Fruit fly (Drosophila melanogaster): ENCODE results near the gene Rfx.

Gene Rfx

DNA sequence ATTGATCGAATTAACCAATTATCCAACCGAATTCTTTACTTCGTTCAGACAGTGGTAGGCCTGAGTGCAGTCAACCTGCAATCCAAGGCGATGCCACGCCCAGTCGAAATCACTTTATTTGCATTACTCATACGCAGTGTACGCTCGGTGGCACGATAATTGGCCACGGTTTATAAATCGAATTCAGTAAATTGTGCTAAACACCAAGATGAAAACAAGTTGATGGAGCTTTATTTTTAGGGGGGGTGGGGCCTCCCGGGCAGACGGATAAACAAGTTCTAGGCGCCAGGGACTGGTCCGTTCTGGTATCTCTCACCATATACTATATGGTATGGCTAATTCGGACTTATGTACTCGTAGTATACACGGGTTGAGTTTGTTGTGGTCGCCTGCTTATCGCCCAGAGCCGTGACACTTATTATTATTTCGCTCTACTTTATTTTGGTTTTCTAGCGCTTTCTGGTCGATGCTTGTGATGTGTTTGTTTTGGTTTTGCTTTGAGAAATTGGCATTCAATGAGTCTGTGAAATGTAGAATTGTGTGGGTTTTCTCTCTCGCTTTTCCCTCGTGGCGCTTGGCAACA lies 17.5 kb upstream of the Rfx start:
- no peak for TF ChIP-seq Dfd (GFP tag; optimal IDR thresholded peaks at IDR 0.05)
- no peak for TF ChIP-seq Mio (GFP tag; optimal IDR thresholded peaks at IDR 0.05)
- no peak for TF ChIP-seq h (GFP tag; optimal IDR thresholded peaks at IDR 0.05)
- TF ChIP-seq Sp1 (GFP tag; optimal IDR thresholded peaks at IDR 0.05): no peak
- no peak for TF ChIP-seq pan (optimal IDR thresholded peaks at IDR 0.05)
- no peak for TF ChIP-seq fru (GFP tag; optimal IDR thresholded peaks at IDR 0.05)
- no peak for TF ChIP-seq rgr (GFP tag; optimal IDR thresholded peaks at IDR 0.05)
- TF ChIP-seq woc (GFP tag; optimal IDR thresholded peaks at IDR 0.05): no peak
- TF ChIP-seq Abd-B (GFP tag; optimal IDR thresholded peaks at IDR 0.05): no peak
- TF ChIP-seq CG9705 (GFP tag; optimal IDR thresholded peaks at IDR 0.05): no peak
- no peak for TF ChIP-seq psq (GFP tag; optimal IDR thresholded peaks at IDR 0.05)
- TF ChIP-seq usp (GFP tag; optimal IDR thresholded peaks at IDR 0.05): no peak
- no peak for TF ChIP-seq foxo (GFP tag; optimal IDR thresholded peaks at IDR 0.05)
- no peak for TF ChIP-seq tai (GFP tag; optimal IDR thresholded peaks at IDR 0.05)
- TF ChIP-seq Hr78 (GFP tag; optimal IDR thresholded peaks at IDR 0.05): no peak
- TF ChIP-seq Jra (GFP tag; optimal IDR thresholded peaks at IDR 0.05): no peak
- TF ChIP-seq lola (GFP tag; optimal IDR thresholded peaks at IDR 0.05): no peak
- no peak for TF ChIP-seq sv (GFP tag; optimal IDR thresholded peaks at IDR 0.05)
- no peak for TF ChIP-seq Hnf4 (GFP tag; optimal IDR thresholded peaks at IDR 0.05)

- TF ChIP-seq br (GFP tag; optimal IDR thresholded peaks at IDR 0.05) (peak; percentile 28), rgr (GFP tag; optimal IDR thresholded peaks at IDR 0.05) (no peak)
Observed at dm6 chr3R:10394368-10394770, 16.5 kb upstream of the Rfx start.

- TF ChIP-seq Rel (GFP tag; optimal IDR thresholded peaks at IDR 0.05) (no peak), Rel (tag; optimal IDR thresholded peaks at IDR 0.05) (peak; percentile 60), OdsH (GFP tag; optimal IDR thresholded peaks at IDR 0.05) (peak; percentile 5), Abd-B (GFP tag; optimal IDR thresholded peaks at IDR 0.05) (no peak), tai (GFP tag; optimal IDR thresholded peaks at IDR 0.05) (peak; percentile 23), Myc (optimal IDR thresholded peaks at IDR 0.05) (no peak), dl (GFP tag; optimal IDR thresholded peaks at IDR 0.05; ENCODE audit: insufficient read depth in 1 of 2, partially characterized antibody in 2 of 2) (peak; percentile 43 to 59), h (GFP tag; optimal IDR thresholded peaks at IDR 0.05) (no peak), Jra (GFP tag; optimal IDR thresholded peaks at IDR 0.05) (peak; percentile 13), sv (GFP tag; optimal IDR thresholded peaks at IDR 0.05) (peak; percentile 56), ey (GFP tag; optimal IDR thresholded peaks at IDR 0.05) (peak; percentile 3)
Observed at dm6 chr3R:10393654-10394367, 15.9 kb upstream of the Rfx start.

- TF ChIP-seq sage (GFP tag; optimal IDR thresholded peaks at IDR 0.05) (no peak), GATAd (GFP tag; optimal IDR thresholded peaks at IDR 0.05) (no peak), Hr78 (GFP tag; optimal IDR thresholded peaks at IDR 0.05) (no peak), Rel (GFP tag; optimal IDR thresholded peaks at IDR 0.05) (no peak), Rel (tag; optimal IDR thresholded peaks at IDR 0.05) (peak; percentile 12), Myc (optimal IDR thresholded peaks at IDR 0.05) (no peak)
Observed at dm6 chr3R:10393020-10393653, 15.3 kb upstream of the Rfx start.

DNA sequence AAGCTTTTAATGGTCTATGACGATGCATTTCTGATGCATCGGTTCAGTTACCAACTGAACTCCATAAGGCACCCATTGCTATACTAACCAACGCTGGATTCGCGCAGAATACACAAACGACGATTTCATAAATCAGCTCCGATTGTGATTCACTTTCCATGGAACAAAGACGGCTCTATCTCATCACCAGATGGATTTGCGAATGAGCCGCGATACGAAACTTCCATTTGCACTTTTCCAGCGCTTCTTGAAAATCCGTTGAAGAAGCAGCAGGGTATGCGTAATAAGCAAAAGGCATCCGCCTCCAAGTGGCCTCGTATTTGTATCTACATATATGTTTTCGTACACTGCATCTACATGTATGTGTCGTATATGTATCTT lies 14.7 kb upstream of the Rfx start:
- TF ChIP-seq pan (optimal IDR thresholded peaks at IDR 0.05) (no peak), Hnf4 (GFP tag; optimal IDR thresholded peaks at IDR 0.05) (no peak), Mio (GFP tag; optimal IDR thresholded peaks at IDR 0.05) (no peak), OdsH (GFP tag; optimal IDR thresholded peaks at IDR 0.05) (no peak), Rel (GFP tag; optimal IDR thresholded peaks at IDR 0.05) (no peak), Rel (tag; optimal IDR thresholded peaks at IDR 0.05) (peak; percentile 38), rgr (GFP tag; optimal IDR thresholded peaks at IDR 0.05) (no peak), jim (GFP tag; optimal IDR thresholded peaks at IDR 0.05) (no peak), Hr83 (GFP tag; optimal IDR thresholded peaks at IDR 0.05; ENCODE audit: poor library complexity, severe bottlenecking) (peak; percentile 16), brk (GFP tag; optimal IDR thresholded peaks at IDR 0.05) (no peak)

All from whole organism, wandering third instar larva.